Fruit fly (Drosophila melanogaster) ovary, adult (tissue): ENCODE results near the gene Rh6.

ENCODE experiments used
- CG17801 ChIP-seq: fragments of 200-800 bp; optimal IDR thresholded peaks from 2 replicates; lab custom pipeline; 2019; ENCODE audit warnings: missing biosample characterization, mild to moderate bottlenecking, missing genetic modification characterization, moderate library complexity; ENCODE audit not compliant: partially characterized antibody

Rh6 gene

dm6 chr3R:15482858-15483257 lies at the start of gene Rh6:
Rh6 (plus strand) TSS chr3R:15483158.
- no peak for TF ChIP-seq CG17801 (GFP tag; lab: Kevin White, UChicago)

- TF ChIP-seq CG17801 (GFP tag; lab: Kevin White, UChicago), result no peak
Observed at dm6 chr3R:15433340-15433945, 49.5 kb upstream of the Rh6 start.

dm6 chr3R:15434676-15435075 lies 48.3 kb upstream of the Rh6 start, which contains the start of gene CG6118:
CG6118 (minus strand) TSS chr3R:15434738.
- TF ChIP-seq CG17801 (GFP tag; lab: Kevin White, UChicago), result no peak

dm6 chr3R:15436799-15437198 lies 46.2 kb upstream of the Rh6 start:
- TF ChIP-seq CG17801 (GFP tag; lab: Kevin White, UChicago), result no peak

dm6 chr3R:15437458-15438414 lies 45.2 kb upstream of the Rh6 start:
- TF ChIP-seq CG17801 (GFP tag; lab: Kevin White, UChicago), result no peak

- no peak for TF ChIP-seq CG17801 (GFP tag; lab: Kevin White, UChicago)
Observed at dm6 chr3R:15439669-15440068, 43.3 kb upstream of the Rh6 start, which contains the start of gene Act88F. Act88F (plus strand) TSS chr3R:15439969.

- TF ChIP-seq CG17801 (GFP tag; lab: Kevin White, UChicago), result no peak
Observed at dm6 chr3R:15446149-15446548, 36.8 kb upstream of the Rh6 start.

- no peak for TF ChIP-seq CG17801 (GFP tag; lab: Kevin White, UChicago)
Observed at dm6 chr3R:15447791-15448190, 35.2 kb upstream of the Rh6 start.

- no peak for TF ChIP-seq CG17801 (GFP tag; lab: Kevin White, UChicago)
Observed at dm6 chr3R:15448657-15449056, 34.3 kb upstream of the Rh6 start.

dm6 chr3R:15451344-15452107 lies 31.4 kb upstream of the Rh6 start:
- no peak for TF ChIP-seq CG17801 (GFP tag; lab: Kevin White, UChicago)

dm6 chr3R:15457386-15458011 lies 25.5 kb upstream of the Rh6 start:
- TF ChIP-seq CG17801 (GFP tag; lab: Kevin White, UChicago), result no peak

- TF ChIP-seq CG17801 (GFP tag; lab: Kevin White, UChicago), result no peak
Observed at dm6 chr3R:15458186-15458715, 24.7 kb upstream of the Rh6 start.

- TF ChIP-seq CG17801 (GFP tag; lab: Kevin White, UChicago), result no peak
Observed at dm6 chr3R:15463172-15463571, 19.8 kb upstream of the Rh6 start.
